Fruit fly (Drosophila melanogaster) whole organism, prepupa: ENCODE data around the gene Gdh.

ENCODE experiments used
- Blimp-1 ChIP-seq: fragments of 200-800 bp; sonication (Bioruptor generic); optimal IDR thresholded peaks from 3 replicates; lab custom pipeline; 2017; ENCODE audit warnings: missing biosample characterization, missing genetic modification characterization, mild to moderate bottlenecking, moderate library complexity, missing genetic modification reagents
- CG10669 ChIP-seq: fragments of 200-800 bp; sonication (Bioruptor generic); optimal IDR thresholded peaks from 3 replicates; lab custom pipeline; 2018; ENCODE audit warnings: missing biosample characterization, mild to moderate bottlenecking, missing genetic modification characterization, moderate library complexity
- CG11294 ChIP-seq: fragments of 200-800 bp; sonication (Bioruptor generic); IDR thresholded peaks from 2 replicates; pipeline ENCODE4 v1.3.6; 2022; ENCODE audit warnings: missing biosample characterization, missing genetic modification characterization
- CG11762 ChIP-seq: fragments of 200-800 bp; sonication (Bioruptor generic); optimal IDR thresholded peaks from 3 replicates; lab custom pipeline; 2016; ENCODE audit warnings: missing biosample characterization, missing genetic modification characterization; ENCODE audit not compliant: insufficient read depth
- CG11902 ChIP-seq: fragments of 200-800 bp; sonication (Bioruptor generic); optimal IDR thresholded peaks from 3 replicates; lab custom pipeline; 2016; ENCODE audit warnings: missing biosample characterization, missing genetic modification characterization
- CG3032 ChIP-seq: fragments of 200-800 bp; optimal IDR thresholded peaks from 2 replicates; lab custom pipeline; 2019; ENCODE audit warnings: missing biosample characterization, mild to moderate bottlenecking, missing genetic modification characterization, moderate library complexity
- CG31627 ChIP-seq: fragments of 200-800 bp; sonication (Bioruptor generic); optimal IDR thresholded peaks from 3 replicates; lab custom pipeline; 2016; ENCODE audit warnings: missing biosample characterization, missing genetic modification characterization
- CG34406 ChIP-seq: fragments of 200-800 bp; sonication (Bioruptor generic); optimal IDR thresholded peaks from 3 replicates; lab custom pipeline; 2016; ENCODE audit warnings: missing biosample characterization, missing genetic modification characterization
- CG3919 ChIP-seq: fragments of 200-800 bp; sonication (Bioruptor generic); optimal IDR thresholded peaks from 3 replicates; lab custom pipeline; 2016; ENCODE audit warnings: missing biosample characterization, missing genetic modification characterization
- CG4318 ChIP-seq: fragments of 200-800 bp; sonication (Bioruptor generic); optimal IDR thresholded peaks from 3 replicates; lab custom pipeline; 2017; ENCODE audit warnings: missing biosample characterization, mild to moderate bottlenecking, missing genetic modification characterization
- CG6163 ChIP-seq: fragments of 200-800 bp; sonication (Bioruptor generic); IDR thresholded peaks from 3 replicates; pipeline ENCODE4 v1.3.6; 2022; ENCODE audit warnings: missing biosample characterization, missing genetic modification characterization
- CG6792 ChIP-seq: fragments of 200-800 bp; sonication (Bioruptor generic); optimal IDR thresholded peaks from 3 replicates; lab custom pipeline; 2016; ENCODE audit warnings: missing biosample characterization, missing genetic modification characterization
- CG6808 ChIP-seq: fragments of 200-800 bp; sonication (Bioruptor generic); optimal IDR thresholded peaks from 3 replicates; lab custom pipeline; 2017; ENCODE audit warnings: missing biosample characterization, missing genetic modification characterization, mild to moderate bottlenecking, moderate library complexity, missing genetic modification reagents
- CG7368 ChIP-seq: fragments of 200-800 bp; sonication (Bioruptor generic); optimal IDR thresholded peaks from 3 replicates; lab custom pipeline; 2016; ENCODE audit warnings: missing biosample characterization, missing genetic modification characterization
- CG8119 ChIP-seq: fragments of 200-800 bp; sonication (Bioruptor generic); IDR thresholded peaks from 3 replicates; pipeline ENCODE4 v1.3.6; 2022; ENCODE audit warnings: missing biosample characterization, missing genetic modification characterization
- CG9139 ChIP-seq: fragments of 200-800 bp; sonication (Bioruptor generic); optimal IDR thresholded peaks from 3 replicates; lab custom pipeline; 2017; ENCODE audit warnings: missing biosample characterization, mild to moderate bottlenecking, missing genetic modification characterization
- Eip75B ChIP-seq: fragments of 200-800 bp; sonication (Bioruptor generic); optimal IDR thresholded peaks from 3 replicates; lab custom pipeline; 2016; ENCODE audit warnings: missing biosample characterization, missing genetic modification characterization
- Eip78C ChIP-seq: fragments of 200-800 bp; sonication (Bioruptor generic); peaks from one replicate; lab custom pipeline; 2016; ENCODE audit warnings: missing biosample characterization, missing genetic modification characterization
- Ets21C ChIP-seq: fragments of 200-800 bp; sonication (Bioruptor generic); optimal IDR thresholded peaks from 3 replicates; lab custom pipeline; 2016; ENCODE audit warnings: missing biosample characterization, missing genetic modification characterization
- Gug ChIP-seq: fragments of 200-800 bp; sonication (Bioruptor generic); IDR thresholded peaks from 2 replicates; pipeline ENCODE4 v1.3.6; 2022; ENCODE audit warnings: missing biosample characterization, missing genetic modification characterization
- Hr39 ChIP-seq: fragments of 200-800 bp; sonication (Bioruptor generic); optimal IDR thresholded peaks from 2 replicates; lab custom pipeline; 2016; ENCODE audit warnings: missing biosample characterization, missing genetic modification characterization
- Hr4 ChIP-seq: fragments of 200-800 bp; sonication (Bioruptor generic); optimal IDR thresholded peaks from 3 replicates; lab custom pipeline; 2016; ENCODE audit warnings: missing biosample characterization, missing genetic modification characterization
- Met ChIP-seq: fragments of 200-800 bp; sonication (Bioruptor generic); optimal IDR thresholded peaks from 3 replicates; lab custom pipeline; 2016; ENCODE audit warnings: missing biosample characterization, missing genetic modification characterization
- OdsH ChIP-seq: fragments of 200-800 bp; sonication (Bioruptor generic); optimal IDR thresholded peaks from 3 replicates; lab custom pipeline; 2016; ENCODE audit warnings: missing biosample characterization, missing genetic modification characterization
- Smox ChIP-seq: fragments of 200-800 bp; sonication (Bioruptor generic); optimal IDR thresholded peaks from 3 replicates; lab custom pipeline; 2016; ENCODE audit warnings: missing biosample characterization, missing genetic modification characterization
- Sox102F ChIP-seq: fragments of 200-800 bp; sonication (Bioruptor generic); optimal IDR thresholded peaks from 2 replicates; lab custom pipeline; 2016; ENCODE audit warnings: missing biosample characterization, mild to moderate bottlenecking, missing genetic modification characterization
- Sox14 ChIP-seq: fragments of 200-800 bp; sonication (Bioruptor generic); optimal IDR thresholded peaks from 3 replicates; lab custom pipeline; 2016; ENCODE audit warnings: missing biosample characterization, missing genetic modification characterization
- achi ChIP-seq: fragments of 200-800 bp; sonication (Bioruptor generic); optimal IDR thresholded peaks from 3 replicates; lab custom pipeline; 2016; ENCODE audit warnings: missing biosample characterization, missing genetic modification characterization
- cyc ChIP-seq: fragments of 200-800 bp; sonication (Bioruptor generic); optimal IDR thresholded peaks from 3 replicates; lab custom pipeline; 2016; ENCODE audit warnings: missing biosample characterization, missing genetic modification characterization
- dac ChIP-seq: fragments of 200-800 bp; sonication (Bioruptor generic); optimal IDR thresholded peaks from 2 replicates; lab custom pipeline; 2017; ENCODE audit warnings: missing biosample characterization, mild to moderate bottlenecking, missing genetic modification characterization
- dsx ChIP-seq: fragments of 200-800 bp; optimal IDR thresholded peaks from 3 replicates; lab custom pipeline; 2019; ENCODE audit warnings: missing biosample characterization, mild to moderate bottlenecking, missing genetic modification characterization, moderate library complexity; ENCODE audit not compliant: poor library complexity, severe bottlenecking
- fkh ChIP-seq: fragments of 200-800 bp; sonication (Bioruptor generic); optimal IDR thresholded peaks from 3 replicates; lab custom pipeline; 2017; ENCODE audit warnings: missing biosample characterization, mild to moderate bottlenecking, missing genetic modification characterization, moderate library complexity
- lz ChIP-seq: fragments of 200-800 bp; sonication (Bioruptor generic); optimal IDR thresholded peaks from 3 replicates; lab custom pipeline; 2016; ENCODE audit warnings: missing biosample characterization, missing genetic modification characterization
- net ChIP-seq: fragments of 200-800 bp; sonication (Bioruptor generic); optimal IDR thresholded peaks from 3 replicates; lab custom pipeline; 2016; ENCODE audit warnings: missing biosample characterization, missing genetic modification characterization
- pdm3 ChIP-seq: fragments of 200-800 bp; sonication (Bioruptor generic); optimal IDR thresholded peaks from 3 replicates; lab custom pipeline; 2016; ENCODE audit warnings: missing biosample characterization, missing genetic modification characterization
- spab ChIP-seq: fragments of 200-800 bp; sonication (Bioruptor generic); optimal IDR thresholded peaks from 2 replicates; lab custom pipeline; 2017; ENCODE audit warnings: missing biosample characterization, mild to moderate bottlenecking, missing genetic modification characterization, missing genetic modification reagents
- svp ChIP-seq: fragments of 200-800 bp; sonication (Bioruptor generic); peaks from one replicate; lab custom pipeline; 2016; ENCODE audit warnings: missing biosample characterization, missing genetic modification characterization
- topi ChIP-seq: fragments of 200-800 bp; sonication (Bioruptor generic); optimal IDR thresholded peaks from 3 replicates; lab custom pipeline; 2016; ENCODE audit warnings: missing biosample characterization, missing genetic modification characterization
- vri ChIP-seq: fragments of 200-800 bp; sonication (Bioruptor generic); optimal IDR thresholded peaks from 3 replicates; lab custom pipeline; 2016; ENCODE audit warnings: missing biosample characterization, mild to moderate bottlenecking, missing genetic modification characterization

Gdh gene

dm6 chr3R:23948466-23949413 lies 5.8 kb upstream of the Gdh start (continued):
- TF ChIP-seq Sox14 (GFP tag; lab: Kevin White, UChicago): peak; percentile 96
- peak; percentile 96 for TF ChIP-seq CG3919
- TF ChIP-seq fkh: no peak
- TF ChIP-seq Sox102F (GFP tag; lab: Kevin White, UChicago): peak; percentile 93
- TF ChIP-seq achi (GFP tag; lab: Kevin White, UChicago): peak; percentile 94
- TF ChIP-seq CG11902 (GFP tag; lab: Kevin White, UChicago): peak; percentile 94
- TF ChIP-seq lz (GFP tag; lab: Kevin White, UChicago): peak; percentile 95
- TF ChIP-seq pdm3: peak; percentile 96
- TF ChIP-seq dac (GFP tag; lab: Kevin White, UChicago): peak; percentile 73
- TF ChIP-seq Ets21C (GFP tag; lab: Kevin White, UChicago): peak; percentile 91
- peak; percentile 94 for TF ChIP-seq OdsH
- peak; percentile 95 for TF ChIP-seq CG34406 (GFP tag; lab: Kevin White, UChicago)
- TF ChIP-seq CG6163 (GFP tag; lab: Robert Waterston, UW): peak; percentile 87
- TF ChIP-seq CG8119 (GFP tag; lab: Robert Waterston, UW): peak; percentile 93
- TF ChIP-seq Eip75B (GFP tag; lab: Kevin White, UChicago): peak; percentile 96
- peak; percentile 48 for TF ChIP-seq CG11294 (GFP tag; lab: Robert Waterston, UW)
- peak; percentile 94 for TF ChIP-seq Hr39 (GFP tag; lab: Kevin White, UChicago)
- TF ChIP-seq Hr4: peak; percentile 91
- peak; percentile 96 for TF ChIP-seq Met
- TF ChIP-seq spab (GFP tag; lab: Kevin White, UChicago): peak; percentile 97
- peak; percentile 68 for TF ChIP-seq Gug (GFP tag; lab: Robert Waterston, UW)
- peak; percentile 98 for TF ChIP-seq CG3032 (tag; lab: Kevin White, UChicago)
- TF ChIP-seq CG10669: peak; percentile 96
- TF ChIP-seq CG11762 (GFP tag; lab: Kevin White, UChicago): peak; percentile 93
- TF ChIP-seq CG6792 (GFP tag; lab: Kevin White, UChicago): peak; percentile 94
- TF ChIP-seq topi (GFP tag; lab: Kevin White, UChicago): peak; percentile 96
- TF ChIP-seq Eip78C: peak; percentile 99
- peak; percentile 99 for TF ChIP-seq svp
- TF ChIP-seq CG4318 (GFP tag; lab: Kevin White, UChicago): peak; percentile 78
- TF ChIP-seq vri (GFP tag; lab: Kevin White, UChicago): peak; percentile 88
- TF ChIP-seq cyc (GFP tag; lab: Kevin White, UChicago): peak; percentile 92
- TF ChIP-seq Smox (GFP tag; lab: Kevin White, UChicago): peak; percentile 95
- TF ChIP-seq Blimp-1 (GFP tag; lab: Kevin White, UChicago): peak; percentile 67
- TF ChIP-seq CG9139 (GFP tag; lab: Kevin White, UChicago): peak; percentile 91
- TF ChIP-seq CG6808: peak; percentile 98
- peak; percentile 94 for TF ChIP-seq CG31627 (GFP tag; lab: Kevin White, UChicago)
- peak; percentile 92 for TF ChIP-seq net (GFP tag; lab: Kevin White, UChicago)
- peak; percentile 89 for TF ChIP-seq CG7368 (GFP tag; lab: Kevin White, UChicago)

dm6 chr3R:23948324-23948465 lies 5.3 kb upstream of the Gdh start, which contains the start of gene CG12268:
CG12268 (minus strand) TSS chr3R:23948424.
- TF ChIP-seq CG34406 (GFP tag; lab: Kevin White, UChicago) (no peak), lz (GFP tag; lab: Kevin White, UChicago) (no peak), spab (GFP tag; lab: Kevin White, UChicago) (no peak), dac (GFP tag; lab: Kevin White, UChicago) (no peak), Sox102F (GFP tag; lab: Kevin White, UChicago) (no peak), svp (no peak), cyc (GFP tag; lab: Kevin White, UChicago) (no peak), dsx (GFP tag; lab: Kevin White, UChicago) (no peak), Sox14 (GFP tag; lab: Kevin White, UChicago) (no peak), Blimp-1 (GFP tag; lab: Kevin White, UChicago) (no peak), CG6808 (no peak), CG4318 (GFP tag; lab: Kevin White, UChicago) (no peak), CG6163 (GFP tag; lab: Robert Waterston, UW) (no peak), CG11902 (GFP tag; lab: Kevin White, UChicago) (no peak), CG6792 (GFP tag; lab: Kevin White, UChicago) (no peak)
